Worm (Caenorhabditis elegans): ENCODE data around the gene srj-53.

DNA sequence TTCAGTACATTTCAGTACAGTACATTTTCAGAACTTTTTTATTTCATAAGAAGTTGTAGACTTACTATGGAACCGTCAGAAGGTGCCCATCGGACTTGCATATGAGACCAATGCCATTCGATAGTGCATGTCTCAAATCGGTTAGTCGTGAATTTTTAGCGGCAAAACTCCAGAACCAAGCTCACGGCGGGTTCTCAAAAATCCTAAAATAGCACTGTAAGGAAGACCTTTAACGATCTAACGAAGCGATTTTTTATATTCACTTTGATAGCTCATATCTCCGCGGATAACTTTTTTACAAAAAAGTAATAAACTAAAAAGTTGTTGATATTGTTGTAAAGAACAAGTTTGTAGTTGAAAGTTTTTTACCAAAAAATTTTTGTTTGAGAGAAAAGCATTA lies 20.3 kb downstream of the srj-53 start, which contains the start of gene sru-25:
- TF ChIP-seq ztf-11 (tag; optimal IDR thresholded peaks at IDR 0.05), result no peak
- TF ChIP-seq unc-39 (tag; optimal IDR thresholded peaks at IDR 0.05), result no peak
- no peak for TF ChIP-seq nhr-237 (tag; optimal IDR thresholded peaks at IDR 0.05)
- no peak for TF ChIP-seq sptf-1 (tag; optimal IDR thresholded peaks at IDR 0.05)
- no peak for TF ChIP-seq nhr-76 (tag; optimal IDR thresholded peaks at IDR 0.05)
- no peak for TF ChIP-seq unc-62 (GFP tag; optimal IDR thresholded peaks at IDR 0.05)
- no peak for TF ChIP-seq elt-3 (tag; optimal IDR thresholded peaks at IDR 0.05)

Data from whole organism, mixed stage, embryonic.